Fruit fly (Drosophila melanogaster): ENCODE results near the gene Rai1.

- TF ChIP-seq h (optimal IDR thresholded peaks at IDR 0.05), result no peak
- no peak for TF ChIP-seq Myc (optimal IDR thresholded peaks at IDR 0.05)
- TF ChIP-seq psq (optimal IDR thresholded peaks at IDR 0.05), result no peak
- no peak for TF ChIP-seq Sin3A (optimal IDR thresholded peaks at IDR 0.05)
Observed at dm6 chrX:16783743-16784142, 19.4 kb downstream of the Rai1 start, which contains the start of gene mRpL22.

All from Kc167 (cell line).